Worm (Caenorhabditis elegans) whole organism, mixed stage, embryonic: ENCODE results near the gene suds-3.

Experiments
- M03D4.4 ChIP-seq: sonication (generic microtip); optimal IDR thresholded peaks from 2 replicates; lab custom pipeline; 2017; ENCODE audit warnings: mild to moderate bottlenecking, missing genetic modification characterization, missing compliant biosample characterization
- bed-3 ChIP-seq: fragments of 200-800 bp; sonication (Bioruptor generic); optimal IDR thresholded peaks from 3 replicates; lab custom pipeline; 2018; ENCODE audit warnings: mild to moderate bottlenecking, missing genetic modification characterization, moderate library complexity, missing compliant biosample characterization
- blmp-1 ChIP-seq: fragments of 150-350 bp; optimal IDR thresholded peaks from 2 replicates; lab custom pipeline; 2014; ENCODE audit warnings: missing biosample characterization, missing genetic modification characterization
- ceh-39 ChIP-seq: fragments of 150-350 bp; optimal IDR thresholded peaks from 2 replicates; lab custom pipeline; 2014; ENCODE audit warnings: missing biosample characterization, missing genetic modification characterization
- ceh-43 ChIP-seq: fragments of 200-800 bp; sonication (Bioruptor generic); optimal IDR thresholded peaks from 2 replicates; lab custom pipeline; 2018; ENCODE audit warnings: mild to moderate bottlenecking, missing genetic modification characterization, moderate library complexity, missing compliant biosample characterization
- ceh-83 ChIP-seq: fragments of 200-800 bp; sonication (Bioruptor generic); optimal IDR thresholded peaks from 2 replicates; lab custom pipeline; 2018; ENCODE audit warnings: mild to moderate bottlenecking, missing genetic modification characterization, missing compliant biosample characterization
- ces-1 ChIP-seq: fragments of 150-350 bp; optimal IDR thresholded peaks from 2 replicates; lab custom pipeline; 2014; ENCODE audit warnings: missing biosample characterization, missing genetic modification reagents, missing genetic modification characterization
- cnd-1 ChIP-seq: fragments of 200-800 bp; sonication (Bioruptor generic); optimal IDR thresholded peaks from 2 replicates; lab custom pipeline; 2018; ENCODE audit warnings: mild to moderate bottlenecking, missing genetic modification characterization, missing compliant biosample characterization
- drap-1 ChIP-seq: fragments of 200-800 bp; sonication (Bioruptor generic); optimal IDR thresholded peaks from 3 replicates; lab custom pipeline; 2018; ENCODE audit warnings: mild to moderate bottlenecking, missing genetic modification characterization, missing compliant biosample characterization
- elt-1 ChIP-seq: sonication (generic microtip); optimal IDR thresholded peaks from 2 replicates; lab custom pipeline; 2017; ENCODE audit warnings: missing genetic modification characterization, mild to moderate bottlenecking, missing compliant biosample characterization, antibody characterized with exemption, moderate library complexity, borderline replicate concordance; ENCODE audit not compliant: insufficient read depth
- elt-3 ChIP-seq: fragments of 150-350 bp; optimal IDR thresholded peaks from 2 replicates; lab custom pipeline; 2014; ENCODE audit warnings: missing biosample characterization, missing genetic modification characterization
- flh-1 ChIP-seq: fragments of 200-800 bp; sonication (Bioruptor generic); optimal IDR thresholded peaks from 2 replicates; lab custom pipeline; 2018; ENCODE audit warnings: mild to moderate bottlenecking, missing genetic modification characterization, moderate library complexity, missing compliant biosample characterization
- ham-2 ChIP-seq: fragments of 200-800 bp; sonication (Bioruptor generic); optimal IDR thresholded peaks from 2 replicates; lab custom pipeline; 2018; ENCODE audit warnings: mild to moderate bottlenecking, missing genetic modification characterization, missing compliant biosample characterization
- hlh-1 ChIP-seq: fragments of 150-350 bp; optimal IDR thresholded peaks from 2 replicates; lab custom pipeline; 2014; ENCODE audit warnings: missing biosample characterization, missing genetic modification reagents, missing genetic modification characterization
- lin-13 ChIP-seq: fragments of 150-350 bp; optimal IDR thresholded peaks from 2 replicates; lab custom pipeline; 2014; ENCODE audit warnings: missing biosample characterization, missing genetic modification characterization
- lin-32 ChIP-seq: fragments of 200-800 bp; sonication (Bioruptor generic); optimal IDR thresholded peaks from 2 replicates; lab custom pipeline; 2018; ENCODE audit warnings: mild to moderate bottlenecking, missing genetic modification characterization, missing compliant biosample characterization
- lsy-2 ChIP-seq: fragments of 150-350 bp; optimal IDR thresholded peaks from 2 replicates; lab custom pipeline; 2014; ENCODE audit warnings: missing biosample characterization, missing genetic modification characterization
- mab-5 ChIP-seq: fragments of 150-350 bp; optimal IDR thresholded peaks from 2 replicates; lab custom pipeline; 2014; ENCODE audit warnings: missing biosample characterization, missing genetic modification characterization
- mep-1 ChIP-seq: fragments of 150-350 bp; optimal IDR thresholded peaks from 2 replicates; lab custom pipeline; 2017; ENCODE audit warnings: missing biosample characterization, missing genetic modification reagents, missing genetic modification characterization, inconsistent platforms
- mls-2 ChIP-seq: sonication (generic microtip); optimal IDR thresholded peaks from 2 replicates; lab custom pipeline; 2016; ENCODE audit warnings: mild to moderate bottlenecking, missing genetic modification characterization, moderate library complexity, missing compliant biosample characterization
- nhr-12 ChIP-seq: fragments of 150-350 bp; optimal IDR thresholded peaks from 2 replicates; lab custom pipeline; 2014; ENCODE audit warnings: missing biosample characterization, missing genetic modification characterization
- nhr-2 ChIP-seq: fragments of 150-350 bp; optimal IDR thresholded peaks from 2 replicates; lab custom pipeline; 2014; ENCODE audit warnings: missing biosample characterization, missing genetic modification characterization
- nhr-237 ChIP-seq: fragments of 150-350 bp; optimal IDR thresholded peaks from 2 replicates; lab custom pipeline; 2014; ENCODE audit warnings: missing biosample characterization, missing genetic modification characterization
- nhr-28 ChIP-seq: fragments of 150-350 bp; optimal IDR thresholded peaks from 2 replicates; lab custom pipeline; 2014; ENCODE audit warnings: missing biosample characterization, missing genetic modification characterization
- nhr-76 ChIP-seq: sonication (generic microtip); optimal IDR thresholded peaks from 2 replicates; lab custom pipeline; 2017; ENCODE audit warnings: missing biosample characterization, missing genetic modification characterization
- pha-4 ChIP-seq: fragments of 150-350 bp; optimal IDR thresholded peaks from 2 replicates; lab custom pipeline; 2018; ENCODE audit warnings: missing biosample characterization, missing genetic modification reagents, missing genetic modification characterization
- sem-2 ChIP-seq: fragments of 200-800 bp; sonication (Bioruptor generic); optimal IDR thresholded peaks from 2 replicates; lab custom pipeline; 2018; ENCODE audit warnings: mild to moderate bottlenecking, missing genetic modification characterization, missing compliant biosample characterization
- snpc-4 ChIP-seq: fragments of 150-350 bp; optimal IDR thresholded peaks from 2 replicates; lab custom pipeline; 2014; ENCODE audit warnings: missing biosample characterization, missing genetic modification characterization
- sptf-1 ChIP-seq: sonication (generic microtip); optimal IDR thresholded peaks from 2 replicates; lab custom pipeline; 2017; ENCODE audit warnings: mild to moderate bottlenecking, missing genetic modification characterization, moderate library complexity, missing compliant biosample characterization
- tbx-8 ChIP-seq: fragments of 200-800 bp; sonication (Bioruptor generic); optimal IDR thresholded peaks from 2 replicates; lab custom pipeline; 2018; ENCODE audit warnings: mild to moderate bottlenecking, missing genetic modification characterization, moderate library complexity, missing compliant biosample characterization
- unc-120 ChIP-seq: sonication (generic microtip); optimal IDR thresholded peaks from 2 replicates; lab custom pipeline; 2017; ENCODE audit warnings: missing genetic modification characterization, missing compliant biosample characterization; ENCODE audit not compliant: poor library complexity, severe bottlenecking
- unc-39 ChIP-seq: fragments of 150-350 bp; optimal IDR thresholded peaks from 2 replicates; lab custom pipeline; 2014; ENCODE audit warnings: missing biosample characterization, missing genetic modification characterization
- unc-62 ChIP-seq: fragments of 150-350 bp; optimal IDR thresholded peaks from 2 replicates; lab custom pipeline; 2014; ENCODE audit warnings: missing biosample characterization, missing genetic modification reagents, missing genetic modification characterization
- zip-8 ChIP-seq: fragments of 150-350 bp; optimal IDR thresholded peaks from 2 replicates; lab custom pipeline; 2014; ENCODE audit warnings: missing biosample characterization, missing genetic modification characterization
- ztf-11 ChIP-seq: fragments of 150-350 bp; optimal IDR thresholded peaks from 2 replicates; lab custom pipeline; 2014; ENCODE audit warnings: missing biosample characterization, missing genetic modification characterization

Gene suds-3

DNA sequence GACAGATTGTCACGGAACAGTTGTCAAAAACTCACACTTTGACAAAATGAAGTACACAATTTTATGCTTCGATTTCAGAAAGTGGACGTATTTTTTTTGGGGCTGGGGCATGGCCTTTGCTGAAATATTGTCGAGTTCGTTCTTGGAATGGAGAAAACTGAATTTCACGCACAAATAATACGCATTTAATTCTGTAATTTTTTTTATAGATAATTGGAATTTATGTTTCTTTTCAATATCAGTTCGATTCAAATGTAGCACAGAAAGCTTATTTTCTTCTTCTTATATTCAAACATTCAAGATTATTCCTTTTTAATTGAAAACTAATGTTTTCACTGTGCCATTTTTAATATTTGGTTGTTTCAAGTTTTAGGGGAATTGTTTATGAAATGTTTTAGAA lies 29.6 kb downstream of the suds-3 start, which contains the start of gene T07C12.10:
TSS of gene T07C12.10 (minus strand) at position 101 of the 400 bp plus-strand sequence.
- TF ChIP-seq nhr-28 (tag; lab: Kevin White, UChicago), result no peak
- TF ChIP-seq nhr-76 (tag; lab: Kevin White, UChicago), result no peak
- TF ChIP-seq unc-39 (tag; lab: Kevin White, UChicago), result no peak
- TF ChIP-seq M03D4.4 (tag; lab: Kevin White, UChicago), result no peak

ce11 chrV:9962394-9962793 lies 31.6 kb downstream of the suds-3 start, which contains the start of gene madf-4:
Gene madf-4, minus strand, starts transcription at chrV:9962494.
- TF ChIP-seq sptf-1 (no peak), nhr-2 (no peak), blmp-1 (tag; lab: Kevin White, UChicago) (no peak), mep-1 (tag; lab: Kevin White, UChicago) (no peak)

DNA sequence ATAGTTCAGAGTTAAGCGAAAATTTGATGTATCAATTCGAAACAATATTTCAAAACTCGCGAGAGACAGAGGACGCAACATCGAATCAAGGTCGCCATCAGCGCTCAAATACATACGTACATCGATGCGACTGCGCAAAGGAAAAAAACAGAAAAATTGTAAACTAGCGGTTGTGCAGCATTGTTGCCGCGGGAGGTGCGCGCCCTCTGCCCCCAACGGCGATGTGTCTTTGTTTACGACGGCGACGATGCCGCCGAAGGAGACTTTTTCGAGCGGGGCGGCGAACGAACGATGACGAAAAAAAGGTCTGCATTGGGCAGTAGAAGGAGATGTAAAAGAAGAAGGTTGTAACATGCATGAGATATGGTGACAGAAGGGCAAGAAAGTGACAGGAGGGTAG lies 32.1 kb downstream of the suds-3 start:
- TF ChIP-seq ceh-83 (GFP tag; lab: Kevin White, UChicago) (no peak), unc-62 (GFP tag; lab: Kevin White, UChicago) (no peak), nhr-2 (no peak), zip-8 (tag; lab: Kevin White, UChicago) (no peak), M03D4.4 (tag; lab: Kevin White, UChicago) (no peak), mep-1 (tag; lab: Kevin White, UChicago) (no peak), sem-2 (no peak), elt-3 (tag; lab: Kevin White, UChicago) (no peak), ceh-39 (no peak), mls-2 (tag; lab: Kevin White, UChicago) (no peak), bed-3 (GFP tag; lab: Kevin White, UChicago) (no peak), nhr-76 (tag; lab: Kevin White, UChicago) (no peak), hlh-1 (tag; lab: Kevin White, UChicago) (no peak), lin-13 (no peak), sptf-1 (no peak), nhr-12 (tag; lab: Kevin White, UChicago) (no peak), blmp-1 (tag; lab: Kevin White, UChicago) (no peak), ces-1 (GFP tag; lab: Kevin White, UChicago) (no peak), pha-4 (tag; lab: Kevin White, UChicago) (no peak), ceh-43 (no peak)

DNA sequence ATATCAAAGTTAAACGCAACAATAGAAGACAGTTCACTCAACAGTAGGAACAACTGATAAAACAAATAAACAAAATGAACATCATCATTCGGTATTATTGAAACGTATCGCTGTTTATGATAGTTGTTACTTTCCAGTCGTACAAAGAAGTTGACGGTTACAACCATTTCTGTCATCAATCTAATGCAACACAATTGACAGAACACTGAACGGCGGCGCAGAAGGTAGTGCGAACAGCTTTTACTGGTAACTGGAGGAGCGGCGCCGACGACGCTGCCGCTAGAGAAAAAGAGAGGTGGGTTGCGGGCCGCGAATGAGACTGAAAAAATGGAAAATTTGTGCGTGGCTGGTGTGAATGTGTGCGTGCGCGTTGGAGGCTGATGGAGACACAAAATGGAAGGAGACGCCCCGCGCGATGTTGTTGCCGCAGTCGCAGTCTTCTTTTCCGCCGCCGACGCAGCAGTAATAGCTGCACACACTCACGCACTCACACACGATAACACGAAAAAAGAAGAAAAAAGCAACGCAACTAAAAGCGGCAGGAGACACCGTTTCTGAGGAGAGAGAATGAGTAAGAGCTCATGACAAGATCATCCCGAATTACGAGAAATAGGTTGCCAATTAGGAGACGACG lies 33.5 kb downstream of the suds-3 start:
- TF ChIP-seq lin-32 (GFP tag; lab: Kevin White, UChicago), result no peak
- TF ChIP-seq sptf-1, result peak; percentile 0

ce11 chrV:9965891-9966290 lies 35.1 kb downstream of the suds-3 start:
- TF ChIP-seq M03D4.4 (tag; lab: Kevin White, UChicago) (no peak), bed-3 (GFP tag; lab: Kevin White, UChicago) (no peak), unc-39 (tag; lab: Kevin White, UChicago) (no peak), nhr-28 (tag; lab: Kevin White, UChicago) (no peak), ceh-39 (no peak), mab-5 (tag; lab: Kevin White, UChicago) (no peak), blmp-1 (tag; lab: Kevin White, UChicago) (no peak), lin-32 (GFP tag; lab: Kevin White, UChicago) (no peak), hlh-1 (tag; lab: Kevin White, UChicago) (no peak), ham-2 (GFP tag; lab: Kevin White, UChicago) (no peak), cnd-1 (no peak), flh-1 (GFP tag; lab: Kevin White, UChicago) (no peak), unc-62 (GFP tag; lab: Kevin White, UChicago) (no peak), ztf-11 (tag; lab: Kevin White, UChicago) (no peak), unc-120 (tag; lab: Kevin White, UChicago) (no peak)

- peak; percentile 44 for TF ChIP-seq unc-39 (tag; lab: Kevin White, UChicago)
- TF ChIP-seq nhr-2, result no peak
- TF ChIP-seq nhr-237 (tag; lab: Kevin White, UChicago), result no peak
- TF ChIP-seq ces-1 (GFP tag; lab: Kevin White, UChicago), result no peak
- no peak for TF ChIP-seq blmp-1 (tag; lab: Kevin White, UChicago)
- TF ChIP-seq snpc-4 (tag; lab: Kevin White, UChicago), result no peak
- peak; percentile 89 for TF ChIP-seq tbx-8 (GFP tag; lab: Kevin White, UChicago)
- TF ChIP-seq lin-13, result peak; percentile 58
- peak; percentile 97 for TF ChIP-seq drap-1 (GFP tag; lab: Kevin White, UChicago)
- TF ChIP-seq lsy-2 (tag; lab: Kevin White, UChicago), result peak; percentile 28
- TF ChIP-seq lin-32 (GFP tag; lab: Kevin White, UChicago), result peak; percentile 92
- TF ChIP-seq nhr-76 (tag; lab: Kevin White, UChicago), result no peak
- TF ChIP-seq ceh-43, result peak; percentile 93
- TF ChIP-seq unc-62 (GFP tag; lab: Kevin White, UChicago), result peak; percentile 51
- peak; percentile 95 for TF ChIP-seq M03D4.4 (tag; lab: Kevin White, UChicago)
- TF ChIP-seq ztf-11 (tag; lab: Kevin White, UChicago), result peak; percentile 25
- no peak for TF ChIP-seq mab-5 (tag; lab: Kevin White, UChicago)
- TF ChIP-seq ham-2 (GFP tag; lab: Kevin White, UChicago), result peak; percentile 88
- peak; percentile 30 for TF ChIP-seq nhr-28 (tag; lab: Kevin White, UChicago)
- TF ChIP-seq zip-8 (tag; lab: Kevin White, UChicago), result no peak
- no peak for TF ChIP-seq ceh-39
- peak; percentile 89 for TF ChIP-seq sem-2
- peak; percentile 15 for TF ChIP-seq hlh-1 (tag; lab: Kevin White, UChicago)
- no peak for TF ChIP-seq elt-1 (tag; lab: Kevin White, UChicago)
- TF ChIP-seq pha-4 (tag; lab: Kevin White, UChicago), result peak; percentile 72
- TF ChIP-seq unc-120 (tag; lab: Kevin White, UChicago), result peak; percentile 88
Measured at ce11 chrV:9970119-9970518, 39.3 kb downstream of the suds-3 start.
